Fruit fly (Drosophila melanogaster): ENCODE results near the gene Gtpx.

Gene Gtpx

dm6 chr3L:3303087-3303526 is 23.0 kb upstream of the Gtpx start, which contains the start of gene CG14968 (continued):
- TF ChIP-seq Eip93F (GFP tag; optimal IDR thresholded peaks at IDR 0.05) (peak; percentile 94), Lpt (GFP tag; optimal IDR thresholded peaks at IDR 0.05) (peak; percentile 88), Ets21C (GFP tag; optimal IDR thresholded peaks at IDR 0.05) (peak; percentile 83), Sox14 (GFP tag; optimal IDR thresholded peaks at IDR 0.05) (peak; percentile 87), pdm3 (GFP tag; optimal IDR thresholded peaks at IDR 0.05) (peak; percentile 91), Gug (GFP tag; IDR thresholded peaks at IDR 0.05) (peak; percentile 95), CG11294 (GFP tag; IDR thresholded peaks at IDR 0.05) (peak; percentile 94), Met (GFP tag; optimal IDR thresholded peaks at IDR 0.05) (peak; percentile 92)

DNA sequence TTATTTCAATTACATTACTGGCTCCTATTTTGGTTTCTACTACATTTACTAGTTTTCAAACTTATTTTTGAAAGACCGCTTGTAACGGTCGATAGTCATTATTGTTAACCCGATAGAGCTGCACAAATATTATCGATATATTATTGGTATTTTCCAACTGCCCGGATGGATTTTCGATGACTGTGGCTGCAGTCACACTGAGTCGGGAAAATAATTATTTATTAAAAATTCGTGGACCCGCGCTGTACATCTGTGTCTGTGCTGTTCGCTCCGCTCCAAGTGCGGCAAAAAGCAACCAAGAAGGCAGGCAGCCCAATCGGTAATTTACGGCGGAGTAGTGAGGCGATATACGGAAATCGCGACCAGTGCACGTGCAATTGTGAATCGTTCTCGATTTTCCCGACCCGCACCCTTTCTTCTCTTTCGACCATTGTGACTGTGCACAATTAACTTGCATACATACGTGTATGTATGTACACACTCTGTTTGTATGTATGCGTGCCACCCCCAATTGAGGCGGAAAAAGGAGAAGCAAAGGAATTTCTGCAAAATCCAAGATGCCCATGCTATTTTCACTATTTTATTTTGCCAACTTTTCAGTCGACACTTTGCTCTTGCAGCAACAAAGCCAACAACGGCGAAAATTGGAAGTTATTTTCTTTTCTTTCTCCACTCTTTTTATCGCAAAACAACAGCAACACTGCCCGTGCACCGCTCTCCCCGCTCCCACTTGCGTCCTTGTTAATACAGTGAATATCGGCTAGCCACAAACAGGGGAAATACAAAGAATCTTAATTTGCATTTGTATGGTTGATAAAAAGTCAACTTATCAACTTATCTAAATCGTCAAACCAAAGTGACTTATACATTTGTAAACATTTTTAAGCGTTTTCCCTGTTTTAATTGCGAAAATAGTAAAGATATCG is 22.3 kb upstream of the Gtpx start, which contains the start of gene ZnT63C:
Gene ZnT63C, plus strand, starts transcription at position 175 of the 926 bp plus-strand sequence.
- TF ChIP-seq CG6792 (GFP tag; optimal IDR thresholded peaks at IDR 0.05): no peak
- no peak for TF ChIP-seq Lpt (GFP tag; optimal IDR thresholded peaks at IDR 0.05)
- TF ChIP-seq Eip93F (GFP tag; optimal IDR thresholded peaks at IDR 0.05): no peak
- no peak for TF ChIP-seq CG8632 (GFP tag; optimal IDR thresholded peaks at IDR 0.05)
- TF ChIP-seq cyc (GFP tag; optimal IDR thresholded peaks at IDR 0.05): peak; percentile 31
- TF ChIP-seq CG9139 (GFP tag; optimal IDR thresholded peaks at IDR 0.05): no peak
- TF ChIP-seq achi (GFP tag; optimal IDR thresholded peaks at IDR 0.05): no peak
- TF ChIP-seq CG4318 (GFP tag; optimal IDR thresholded peaks at IDR 0.05): no peak
- TF ChIP-seq fd85E (GFP tag; optimal IDR thresholded peaks at IDR 0.05): no peak
- TF ChIP-seq spab (GFP tag; optimal IDR thresholded peaks at IDR 0.05): peak; percentile 48
- TF ChIP-seq dac (GFP tag; optimal IDR thresholded peaks at IDR 0.05): no peak
- TF ChIP-seq CG34406 (GFP tag; optimal IDR thresholded peaks at IDR 0.05): no peak
- TF ChIP-seq eg (GFP tag; IDR thresholded peaks at IDR 0.05): peak; percentile 46; the same call in 2 of the 3 replicates
- TF ChIP-seq Ets96B (tag; optimal IDR thresholded peaks at IDR 0.05): peak; percentile 49
- peak; percentile 64 for TF ChIP-seq CG10669 (GFP tag; optimal IDR thresholded peaks at IDR 0.05)
- peak; percentile 15 for TF ChIP-seq topi (GFP tag; optimal IDR thresholded peaks at IDR 0.05)
- TF ChIP-seq acj6 (GFP tag; optimal IDR thresholded peaks at IDR 0.05): peak; percentile 54
- no peak for TF ChIP-seq dsx (GFP tag; optimal IDR thresholded peaks at IDR 0.05; ENCODE audit: poor library complexity, severe bottlenecking)
- peak; percentile 38 for TF ChIP-seq CG6276 (GFP tag; optimal IDR thresholded peaks at IDR 0.05)
- TF ChIP-seq CG3032 (tag; optimal IDR thresholded peaks at IDR 0.05): peak; percentile 32
- peak; percentile 45 for TF ChIP-seq Hr39 (GFP tag; optimal IDR thresholded peaks at IDR 0.05)
- TF ChIP-seq CG11294 (GFP tag; IDR thresholded peaks at IDR 0.05): no peak
- peak; percentile 6 for TF ChIP-seq Ets21C (GFP tag; optimal IDR thresholded peaks at IDR 0.05)
- TF ChIP-seq CG6808 (GFP tag; optimal IDR thresholded peaks at IDR 0.05): peak; percentile 77
- TF ChIP-seq CG7368 (GFP tag; optimal IDR thresholded peaks at IDR 0.05): peak; percentile 15
- no peak for TF ChIP-seq fkh (GFP tag; optimal IDR thresholded peaks at IDR 0.05)
- TF ChIP-seq vri (GFP tag; optimal IDR thresholded peaks at IDR 0.05): peak; percentile 41
- peak; percentile 16 for TF ChIP-seq OdsH (GFP tag; optimal IDR thresholded peaks at IDR 0.05)
- no peak for TF ChIP-seq CG16779 (tag; optimal IDR thresholded peaks at IDR 0.05)
- TF ChIP-seq salr (GFP tag; optimal IDR thresholded peaks at IDR 0.05): peak in 1 of 2 experiments; percentile 11
- no peak for TF ChIP-seq Blimp-1 (GFP tag; optimal IDR thresholded peaks at IDR 0.05)
- peak; percentile 65 for TF ChIP-seq svp (GFP tag)
- TF ChIP-seq CG32006 (GFP tag; optimal IDR thresholded peaks at IDR 0.05): peak; percentile 35
- TF ChIP-seq CG1621 (tag; optimal IDR thresholded peaks at IDR 0.05): peak; percentile 46
- TF ChIP-seq lz (GFP tag; optimal IDR thresholded peaks at IDR 0.05): peak; percentile 39
- 0 out of 2 replicates have a peak, but pooled peaks have one; percentile 14 for TF ChIP-seq Gug (GFP tag; IDR thresholded peaks at IDR 0.05)
- peak; percentile 4 for TF ChIP-seq CG11902 (GFP tag; optimal IDR thresholded peaks at IDR 0.05)
- TF ChIP-seq Sox14 (GFP tag; optimal IDR thresholded peaks at IDR 0.05): peak; percentile 48
- TF ChIP-seq Hr38 (GFP tag; optimal IDR thresholded peaks at IDR 0.05): no peak
- no peak for TF ChIP-seq Sox15 (GFP tag; optimal IDR thresholded peaks at IDR 0.05)
- no peak for TF ChIP-seq CG3919 (GFP tag; optimal IDR thresholded peaks at IDR 0.05)
- no peak for TF ChIP-seq CG11762 (GFP tag; optimal IDR thresholded peaks at IDR 0.05; ENCODE audit: insufficient read depth)
- peak; percentile 27 for TF ChIP-seq fd59A (GFP tag; optimal IDR thresholded peaks at IDR 0.05)
- peak; percentile 33 for TF ChIP-seq Sox102F (GFP tag; optimal IDR thresholded peaks at IDR 0.05)
